Fruit fly (Drosophila melanogaster): ENCODE data around the gene CG3386.

CG3386 gene

dm6 chr3L:710345-710822 lies 28.1 kb upstream of the CG3386 start, which contains the start of gene CkIIalpha-i3 (continued):
- TF ChIP-seq CG6254 (GFP tag; optimal IDR thresholded peaks at IDR 0.05) (no peak), odd (GFP tag; optimal IDR thresholded peaks at IDR 0.05) (no peak), vvl (GFP tag; IDR thresholded peaks at IDR 0.05) (peak; percentile 38; the same call in 1 of the 2 replicates), aop (GFP tag; IDR thresholded peaks at IDR 0.05) (no peak), fu2 (GFP tag; optimal IDR thresholded peaks at IDR 0.05) (no peak), usp (GFP tag; optimal IDR thresholded peaks at IDR 0.05) (no peak), Blimp-1 (GFP tag; optimal IDR thresholded peaks at IDR 0.05) (no peak), Myb (GFP tag; optimal IDR thresholded peaks at IDR 0.05) (no peak), CG10147 (GFP tag; optimal IDR thresholded peaks at IDR 0.05) (no peak), Hey (tag; optimal IDR thresholded peaks at IDR 0.05) (no peak), Antp (GFP tag; optimal IDR thresholded peaks at IDR 0.05) (no peak), Dp (GFP tag; optimal IDR thresholded peaks at IDR 0.05) (peak; percentile 23), gt (GFP tag; IDR thresholded peaks at IDR 0.05) (no peak), CG7963 (GFP tag; IDR thresholded peaks at IDR 0.05; ENCODE audit: partially characterized antibody) (no peak), CG12219 (GFP tag; optimal IDR thresholded peaks at IDR 0.05) (no peak), Aef1 (GFP tag; IDR thresholded peaks at IDR 0.05) (no peak), luna (GFP tag; optimal IDR thresholded peaks at IDR 0.05) (no peak), CG13287 (GFP tag; IDR thresholded peaks at IDR 0.05; ENCODE audit: partially characterized antibody) (no peak), CG4360 (GFP tag; IDR thresholded peaks at IDR 0.05) (no peak), CG32772 (GFP tag; IDR thresholded peaks at IDR 0.05) (no peak), z (GFP tag; IDR thresholded peaks at IDR 0.05) (no peak), cwo (GFP tag; optimal IDR thresholded peaks at IDR 0.05) (no peak), crc (GFP tag; optimal IDR thresholded peaks at IDR 0.05) (no peak), D (optimal IDR thresholded peaks at IDR 0.05) (no peak), D (GFP tag; optimal IDR thresholded peaks at IDR 0.05) (no peak), CG8290 (GFP tag; optimal IDR thresholded peaks at IDR 0.05) (peak; percentile 100), CG8290 (tag; optimal IDR thresholded peaks at IDR 0.05) (peak; percentile 79 to 98), Neu2 (GFP tag; optimal IDR thresholded peaks at IDR 0.05; ENCODE audit: borderline replicate concordance) (no peak), CG13624 (GFP tag; optimal IDR thresholded peaks at IDR 0.05) (no peak), wor (GFP tag; IDR thresholded peaks at IDR 0.05) (no peak), CG1024 (GFP tag; IDR thresholded peaks at IDR 0.05) (no peak), CG17186 (GFP tag; optimal IDR thresholded peaks at IDR 0.05) (no peak), CG16779 (GFP tag; IDR thresholded peaks at IDR 0.05) (no peak), Kr (GFP tag; optimal IDR thresholded peaks at IDR 0.05) (no peak), CG2712 (tag; optimal IDR thresholded peaks at IDR 0.05) (peak; percentile 36), CG30020 (tag; optimal IDR thresholded peaks at IDR 0.05) (no peak), sob (GFP tag; IDR thresholded peaks at IDR 0.05) (no peak), az2 (GFP tag; optimal IDR thresholded peaks at IDR 0.05) (no peak), CG18476 (GFP tag; optimal IDR thresholded peaks at IDR 0.05) (no peak), CG3726 (GFP tag; IDR thresholded peaks at IDR 0.05) (no peak), nmo (GFP tag; optimal IDR thresholded peaks at IDR 0.05) (peak; percentile 38), CG8765 (GFP tag; IDR thresholded peaks at IDR 0.05) (no peak), pita (GFP tag; optimal IDR thresholded peaks at IDR 0.05) (peak; percentile 82), Ssrp (tag; optimal IDR thresholded peaks at IDR 0.05) (no peak)
